Worm (Caenorhabditis elegans): ENCODE measurements around the gene tba-7.

DNA sequence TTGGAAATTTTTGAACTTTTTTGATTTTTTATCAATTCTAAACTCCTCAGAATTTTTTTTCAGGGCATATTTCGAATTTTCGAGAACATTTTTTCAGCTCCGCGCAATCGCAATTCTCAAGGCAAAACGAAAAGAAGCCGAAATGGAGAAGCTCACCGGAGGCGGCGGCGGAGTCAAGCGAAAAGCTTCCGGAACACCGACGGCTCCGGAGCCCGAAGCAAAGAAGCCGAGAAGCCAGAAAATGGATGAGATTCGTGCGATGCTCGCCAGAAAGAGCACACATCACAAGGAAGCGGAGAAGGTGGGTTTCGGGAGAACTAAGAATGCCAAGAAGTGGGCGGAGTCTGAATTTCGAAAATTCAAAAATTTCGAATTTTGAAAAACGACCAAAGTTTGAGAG, 47.5 kb downstream of the tba-7 start:
- TF ChIP-seq ztf-29 (GFP tag; IDR thresholded peaks at IDR 0.05) (no peak), cog-1 (tag; optimal IDR thresholded peaks at IDR 0.05) (no peak), ztf-23 (GFP tag; IDR thresholded peaks at IDR 0.05) (no peak), tab-1 (GFP tag; IDR thresholded peaks at IDR 0.05) (no peak), T22C8.4 (GFP tag; IDR thresholded peaks at IDR 0.05) (no peak), med-1 (GFP tag; optimal IDR thresholded peaks at IDR 0.05; ENCODE audit: insufficient read depth) (no peak), flt-1 (GFP tag; IDR thresholded peaks at IDR 0.05) (no peak), ref-1 (GFP tag; conservative IDR thresholded peaks at IDR 0.05) (no peak)

Measured in whole organism, midembryonic.